Worm (Caenorhabditis elegans) whole organism, midembryonic: ENCODE results near the gene Y49F6B.8.

ENCODE experiments used
- T22C8.4 ChIP-seq: fragments of 200-800 bp; sonication (Bioruptor generic); IDR thresholded peaks from 2 replicates; pipeline ENCODE4 v1.3.6; 2022; ENCODE audit warnings: missing genetic modification characterization, missing compliant biosample characterization
- flt-1 ChIP-seq: fragments of 200-800 bp; sonication (Bioruptor generic); IDR thresholded peaks from 2 replicates; pipeline ENCODE4 v1.3.6; 2022; ENCODE audit warnings: missing genetic modification characterization, missing compliant biosample characterization

- peak; percentile 95 for TF ChIP-seq flt-1 (GFP tag; lab: Robert Waterston, UW)
- peak; percentile 92 for TF ChIP-seq T22C8.4 (GFP tag; lab: Robert Waterston, UW)
These were observed 39.7 kb upstream of the Y49F6B.8 start, which contains the start of gene W09G10.9 for ce11 chrII:3520988-3521850.
